Worm (Caenorhabditis elegans): ENCODE results near the gene Y49F6B.12.

ce11 chrII:3520988-3521850 is 49.0 kb upstream of the Y49F6B.12 start, which contains the start of gene W09G10.9:
- TF ChIP-seq hlh-13 (GFP tag; optimal IDR thresholded peaks at IDR 0.05) (peak; percentile 54), ets-4 (tag; optimal IDR thresholded peaks at IDR 0.05) (no peak), F13H6.1 (tag; optimal IDR thresholded peaks at IDR 0.05) (no peak), pha-4 (tag; optimal IDR thresholded peaks at IDR 0.05) (no peak), ama-1 (optimal IDR thresholded peaks at IDR 0.05) (no peak), unc-55 (GFP tag; optimal IDR thresholded peaks at IDR 0.05) (no peak), unc-86 (tag; optimal IDR thresholded peaks at IDR 0.05) (peak; percentile 75), gmeb-2 (tag; optimal IDR thresholded peaks at IDR 0.05) (peak; percentile 60)
